Worm (Caenorhabditis elegans): ENCODE results near the gene unc-5.

DNA sequence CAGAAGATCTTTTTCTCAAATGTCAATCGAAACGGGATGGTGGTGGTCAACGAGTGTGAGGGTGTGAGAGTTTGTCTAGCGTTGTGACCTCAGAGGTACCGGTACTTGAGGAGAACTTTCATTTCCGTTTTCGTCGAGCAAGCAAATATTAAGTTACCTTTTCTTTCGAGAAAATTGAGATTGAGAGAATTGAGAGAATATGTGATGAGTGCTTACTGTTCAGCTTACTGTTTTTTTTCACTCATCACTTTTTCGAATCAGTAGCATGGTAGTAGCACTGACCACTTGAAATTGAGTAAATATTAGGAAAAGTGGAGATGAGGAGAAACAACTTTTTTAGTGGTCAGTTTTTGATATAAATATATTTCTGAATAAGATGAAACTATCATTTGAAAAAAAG is 45.9 kb upstream of the unc-5 start, which contains the start of gene T12E12.6:
- no peak for TF ChIP-seq flt-1 (GFP tag; IDR thresholded peaks at IDR 0.05)
- TF ChIP-seq ztf-29 (GFP tag; IDR thresholded peaks at IDR 0.05) = no peak
- TF ChIP-seq tab-1 (GFP tag; IDR thresholded peaks at IDR 0.05) = no peak
- no peak for TF ChIP-seq med-1 (GFP tag; optimal IDR thresholded peaks at IDR 0.05; ENCODE audit: insufficient read depth)
- no peak for TF ChIP-seq klf-2 (GFP tag; conservative IDR thresholded peaks at IDR 0.05)

Data from whole organism, midembryonic.